Worm (Caenorhabditis elegans) whole organism, midembryonic: Measurements from ENCODE around the gene F44G4.1.

Experiments used
- T22C8.4 ChIP-seq: fragments of 200-800 bp; sonication (Bioruptor generic); IDR thresholded peaks from 2 replicates; pipeline ENCODE4 v1.3.6; 2022; ENCODE audit warnings: missing genetic modification characterization, missing compliant biosample characterization
- cog-1 ChIP-seq: sonication (generic microtip); optimal IDR thresholded peaks from 2 replicates; lab custom pipeline; 2016; ENCODE audit warnings: missing genetic modification characterization, missing compliant biosample characterization
- flt-1 ChIP-seq: fragments of 200-800 bp; sonication (Bioruptor generic); IDR thresholded peaks from 2 replicates; pipeline ENCODE4 v1.3.6; 2022; ENCODE audit warnings: missing genetic modification characterization, missing compliant biosample characterization
- klf-2 ChIP-seq: fragments of 200-800 bp; sonication (Bioruptor generic); conservative IDR thresholded peaks from 2 replicates; pipeline ENCODE4 v1.3.6; 2022; ENCODE audit warnings: missing genetic modification reagents, missing genetic modification characterization, missing compliant biosample characterization
- med-1 ChIP-seq: sonication (generic microtip); optimal IDR thresholded peaks from 2 replicates; lab custom pipeline; 2017; ENCODE audit warnings: missing genetic modification characterization, mild to moderate bottlenecking, missing compliant biosample characterization, antibody characterized with exemption, missing genetic modification reagents; ENCODE audit not compliant: insufficient read depth
- ref-1 ChIP-seq: fragments of 200-800 bp; sonication (Bioruptor generic); conservative IDR thresholded peaks from 2 replicates; pipeline ENCODE4 v1.3.6; 2022; ENCODE audit warnings: missing genetic modification reagents, missing genetic modification characterization, missing compliant biosample characterization
- tab-1 ChIP-seq: fragments of 200-800 bp; sonication (Bioruptor generic); IDR thresholded peaks from 2 replicates; pipeline ENCODE4 v1.3.6; 2022; ENCODE audit warnings: missing genetic modification characterization, missing compliant biosample characterization
- ztf-23 ChIP-seq: fragments of 200-800 bp; sonication (Bioruptor generic); IDR thresholded peaks from 2 replicates; pipeline ENCODE4 v1.3.6; 2022; ENCODE audit warnings: missing genetic modification reagents, missing genetic modification characterization, missing compliant biosample characterization
- ztf-29 ChIP-seq: fragments of 200-800 bp; sonication (Bioruptor generic); IDR thresholded peaks from 2 replicates; pipeline ENCODE4 v1.3.6; 2022; ENCODE audit warnings: missing genetic modification reagents, missing genetic modification characterization, missing compliant biosample characterization

Gene F44G4.1

DNA sequence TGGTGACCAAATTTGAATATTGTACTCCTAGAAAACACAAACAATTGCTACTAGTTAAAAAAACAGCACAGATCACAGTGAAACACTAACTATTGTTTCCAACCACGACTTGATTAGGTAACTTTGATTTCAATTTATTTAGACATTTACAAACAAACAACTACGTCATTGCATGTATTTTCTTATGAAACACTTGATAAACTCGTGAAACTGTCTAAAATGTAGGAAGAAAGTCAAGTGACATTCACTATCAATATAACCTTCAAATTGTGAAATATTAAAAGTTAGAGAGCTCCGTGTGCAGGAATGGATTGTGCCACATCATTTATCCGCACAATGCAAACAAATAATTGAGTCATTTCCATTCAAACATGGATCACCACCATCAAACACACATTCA is 4.2 kb upstream of the F44G4.1 start:
- no peak for TF ChIP-seq ref-1 (GFP tag; lab: Robert Waterston, UW)
- no peak for TF ChIP-seq ztf-23
- TF ChIP-seq flt-1 (GFP tag; lab: Robert Waterston, UW): no peak
- no peak for TF ChIP-seq T22C8.4 (GFP tag; lab: Robert Waterston, UW)
- no peak for TF ChIP-seq ztf-29 (GFP tag; lab: Robert Waterston, UW)
- no peak for TF ChIP-seq cog-1
- TF ChIP-seq med-1 (GFP tag; lab: Kevin White, UChicago): no peak
- no peak for TF ChIP-seq klf-2 (GFP tag; lab: Robert Waterston, UW)
- TF ChIP-seq tab-1 (GFP tag; lab: Robert Waterston, UW): no peak

DNA sequence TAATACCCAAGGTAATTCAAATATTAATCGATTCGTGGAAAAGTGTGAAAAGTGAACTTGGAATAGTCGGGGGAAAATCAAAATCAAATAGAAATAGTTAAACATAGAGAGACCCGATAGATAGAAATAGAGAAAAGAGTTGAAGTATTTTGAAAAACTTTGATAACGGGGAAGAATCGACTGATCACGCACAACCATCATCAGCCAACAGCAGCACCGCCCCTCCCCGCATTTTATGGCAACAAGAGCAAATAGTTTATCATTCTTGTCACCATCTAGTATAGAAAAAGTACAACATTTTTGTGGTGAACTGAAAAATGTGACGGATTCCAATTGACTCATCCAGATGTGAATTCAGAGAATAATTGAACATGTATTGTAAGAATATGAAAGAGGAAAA is 2.8 kb upstream of the F44G4.1 start:
- TF ChIP-seq klf-2 (GFP tag; lab: Robert Waterston, UW): no peak
- TF ChIP-seq ztf-23: no peak
- no peak for TF ChIP-seq ztf-29 (GFP tag; lab: Robert Waterston, UW)
- TF ChIP-seq cog-1: no peak
- no peak for TF ChIP-seq T22C8.4 (GFP tag; lab: Robert Waterston, UW)
- no peak for TF ChIP-seq ref-1 (GFP tag; lab: Robert Waterston, UW)
- TF ChIP-seq tab-1 (GFP tag; lab: Robert Waterston, UW): no peak
- TF ChIP-seq flt-1 (GFP tag; lab: Robert Waterston, UW): no peak
- no peak for TF ChIP-seq med-1 (GFP tag; lab: Kevin White, UChicago)

DNA sequence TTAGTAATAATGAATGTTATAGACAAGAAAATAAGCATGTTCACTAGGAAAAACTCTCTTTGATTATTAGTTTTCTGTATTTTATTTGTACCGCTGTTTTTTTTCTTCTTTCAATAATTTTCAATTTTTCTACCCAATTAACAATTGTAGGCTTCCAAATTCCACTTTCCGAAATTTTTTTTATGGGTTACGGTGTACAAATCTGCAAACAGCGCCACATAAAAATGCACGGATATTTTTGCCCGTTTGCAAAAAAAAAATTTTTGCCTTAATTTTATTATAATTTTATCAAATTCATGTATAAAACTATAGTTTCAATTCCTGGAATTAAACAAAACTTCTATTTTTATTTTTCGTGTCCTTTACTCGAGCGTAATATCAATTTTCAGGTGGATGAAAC is 1.7 kb upstream of the F44G4.1 start, which contains the start of gene ooc-5:
Gene ooc-5, plus strand, starts transcription at position 381 of the 400 bp plus-strand sequence.
- TF ChIP-seq ref-1 (GFP tag; lab: Robert Waterston, UW): no peak
- no peak for TF ChIP-seq med-1 (GFP tag; lab: Kevin White, UChicago)
- no peak for TF ChIP-seq klf-2 (GFP tag; lab: Robert Waterston, UW)
- no peak for TF ChIP-seq flt-1 (GFP tag; lab: Robert Waterston, UW)
- TF ChIP-seq ztf-23: no peak
- no peak for TF ChIP-seq tab-1 (GFP tag; lab: Robert Waterston, UW)
- TF ChIP-seq T22C8.4 (GFP tag; lab: Robert Waterston, UW): no peak
- TF ChIP-seq cog-1: no peak
- no peak for TF ChIP-seq ztf-29 (GFP tag; lab: Robert Waterston, UW)

DNA sequence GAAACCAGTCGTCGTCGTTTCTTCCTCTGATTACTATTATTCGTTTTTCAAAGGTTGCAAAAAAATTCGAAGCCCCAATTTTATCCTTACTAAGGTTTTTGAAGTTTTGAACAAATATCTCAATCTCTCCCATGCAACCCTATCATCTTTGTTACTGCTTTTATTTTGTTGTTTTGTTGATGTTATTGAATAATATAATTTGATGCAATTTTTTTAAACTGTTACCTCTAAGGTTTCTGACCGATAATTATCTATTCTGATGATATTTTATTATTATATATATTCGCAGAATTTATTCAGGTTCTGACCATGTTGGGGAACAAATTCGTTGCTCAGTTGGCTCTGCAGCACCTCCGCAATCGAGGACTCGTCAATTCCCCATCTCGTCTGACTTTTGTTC is 1.6 kb downstream of the F44G4.1 start, which contains the start of gene ndub-2:
Gene ndub-2, plus strand, starts transcription at position 301 of the 400 bp plus-strand sequence.
- TF ChIP-seq cog-1 (no peak), tab-1 (GFP tag; lab: Robert Waterston, UW) (no peak), ztf-23 (no peak), klf-2 (GFP tag; lab: Robert Waterston, UW) (no peak)

DNA sequence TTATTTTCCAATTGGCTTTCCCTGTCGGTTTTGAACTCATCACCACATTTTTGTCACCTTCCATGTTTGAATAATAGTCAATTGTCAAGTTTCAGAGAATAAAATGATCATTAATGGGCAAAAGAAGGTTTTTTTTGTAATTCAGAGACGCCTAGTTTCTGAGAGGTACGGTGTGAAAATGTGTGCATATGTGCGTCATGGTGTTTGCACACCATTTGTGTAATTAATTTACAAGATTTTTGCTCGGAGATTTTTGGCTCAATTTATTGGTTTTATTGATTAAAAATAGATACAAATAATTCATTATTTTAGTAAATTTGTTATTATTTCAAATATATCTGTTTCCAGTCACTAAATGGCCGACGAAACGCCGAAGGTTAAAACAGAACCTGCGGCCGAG is 3.0 kb downstream of the F44G4.1 start, which contains the start of the genes F44G4.3 and tdp-1:
Gene F44G4.3, minus strand, starts transcription at position 184 of the 400 bp plus-strand sequence.
Gene tdp-1, plus strand, starts transcription at position 347 of the 400 bp plus-strand sequence.
- TF ChIP-seq T22C8.4 (GFP tag; lab: Robert Waterston, UW): no peak
- TF ChIP-seq ztf-29 (GFP tag; lab: Robert Waterston, UW): no peak
- TF ChIP-seq klf-2 (GFP tag; lab: Robert Waterston, UW): no peak
- TF ChIP-seq med-1 (GFP tag; lab: Kevin White, UChicago): no peak
- no peak for TF ChIP-seq cog-1
- no peak for TF ChIP-seq ref-1 (GFP tag; lab: Robert Waterston, UW)
- TF ChIP-seq flt-1 (GFP tag; lab: Robert Waterston, UW): no peak
- no peak for TF ChIP-seq ztf-23
- TF ChIP-seq tab-1 (GFP tag; lab: Robert Waterston, UW): no peak

DNA sequence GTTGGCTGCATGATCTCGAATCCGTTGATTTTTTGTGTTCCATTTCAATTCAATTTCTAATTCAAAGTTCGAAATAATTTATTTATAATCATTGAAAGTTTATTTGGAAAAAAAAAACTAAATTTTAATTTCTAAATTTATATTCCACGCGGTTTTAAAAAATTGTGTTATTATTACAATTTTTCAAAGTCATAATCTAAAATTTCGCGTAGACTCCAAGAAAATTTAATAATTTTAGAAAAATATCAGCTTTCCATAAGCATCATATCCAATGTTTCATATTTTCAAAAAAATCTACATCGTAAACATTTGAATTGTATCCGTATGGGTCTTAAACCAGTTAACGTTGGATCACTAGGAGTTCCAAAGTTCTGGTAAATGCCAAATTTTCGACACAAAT is 5.9 kb downstream of the F44G4.1 start, which contains the start of gene F44G4.5:
Gene F44G4.5, minus strand, starts transcription at position 101 of the 400 bp plus-strand sequence.
- no peak for TF ChIP-seq T22C8.4 (GFP tag; lab: Robert Waterston, UW)
- TF ChIP-seq flt-1 (GFP tag; lab: Robert Waterston, UW): no peak
- TF ChIP-seq ref-1 (GFP tag; lab: Robert Waterston, UW): no peak
- no peak for TF ChIP-seq klf-2 (GFP tag; lab: Robert Waterston, UW)
- TF ChIP-seq tab-1 (GFP tag; lab: Robert Waterston, UW): no peak
- TF ChIP-seq ztf-29 (GFP tag; lab: Robert Waterston, UW): no peak
- TF ChIP-seq med-1 (GFP tag; lab: Kevin White, UChicago): no peak
- TF ChIP-seq ztf-23: no peak

DNA sequence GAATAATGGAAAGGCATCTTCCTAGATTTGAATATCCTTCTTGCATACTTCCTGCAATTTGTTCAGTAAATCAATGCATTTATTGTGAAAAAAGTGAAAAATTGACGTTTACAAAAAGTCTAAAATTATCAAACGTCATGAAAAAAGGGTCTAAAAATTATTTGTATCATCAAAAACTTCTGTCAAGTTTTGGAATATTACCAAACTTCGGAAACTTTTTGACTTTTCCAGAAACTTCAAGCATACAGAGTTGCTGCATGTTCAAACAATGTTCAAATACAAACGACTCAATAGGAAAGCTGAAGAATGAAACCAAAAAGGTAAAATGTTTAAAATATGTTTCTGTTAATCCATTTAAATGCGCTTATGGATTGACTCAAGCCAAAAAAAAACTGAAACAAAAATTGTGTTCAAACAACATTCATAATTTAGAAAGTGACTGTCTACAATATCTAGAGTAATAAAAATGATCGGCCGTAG is 7.3 kb downstream of the F44G4.1 start, which contains the start of gene F44G4.6:
Gene F44G4.6, minus strand, starts transcription at position 51 of the 480 bp plus-strand sequence.
- no peak for TF ChIP-seq ref-1 (GFP tag; lab: Robert Waterston, UW)
- TF ChIP-seq ztf-29 (GFP tag; lab: Robert Waterston, UW): no peak
- no peak for TF ChIP-seq T22C8.4 (GFP tag; lab: Robert Waterston, UW)
- TF ChIP-seq cog-1: no peak
- TF ChIP-seq flt-1 (GFP tag; lab: Robert Waterston, UW): no peak

DNA sequence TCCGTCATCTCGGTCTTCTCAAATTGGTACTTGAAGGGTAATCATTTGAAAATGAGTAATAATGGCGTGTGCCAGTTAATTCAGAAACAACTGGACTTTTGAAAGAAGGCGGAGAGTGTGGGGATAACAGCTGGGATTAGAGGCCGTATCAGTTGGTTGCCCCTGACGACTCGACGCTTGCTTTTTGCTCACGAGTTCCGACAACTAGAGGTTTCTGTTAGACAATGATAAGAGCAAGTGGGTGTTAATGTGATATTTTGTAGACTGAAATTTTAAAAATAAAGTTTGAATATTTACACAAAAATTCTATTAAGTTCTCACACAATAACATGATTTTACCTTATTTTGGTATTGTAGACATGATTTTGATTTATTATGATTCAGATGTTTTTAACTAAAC is 10.6 kb downstream of the F44G4.1 start, which contains the start of gene F44G4.7:
Gene F44G4.7, minus strand, starts transcription at position 101 of the 400 bp plus-strand sequence.
- TF ChIP-seq tab-1 (GFP tag; lab: Robert Waterston, UW) (no peak), klf-2 (GFP tag; lab: Robert Waterston, UW) (no peak), cog-1 (no peak), flt-1 (GFP tag; lab: Robert Waterston, UW) (no peak), med-1 (GFP tag; lab: Kevin White, UChicago) (no peak), ztf-29 (GFP tag; lab: Robert Waterston, UW) (no peak), T22C8.4 (GFP tag; lab: Robert Waterston, UW) (no peak), ref-1 (GFP tag; lab: Robert Waterston, UW) (no peak), ztf-23 (no peak)

DNA sequence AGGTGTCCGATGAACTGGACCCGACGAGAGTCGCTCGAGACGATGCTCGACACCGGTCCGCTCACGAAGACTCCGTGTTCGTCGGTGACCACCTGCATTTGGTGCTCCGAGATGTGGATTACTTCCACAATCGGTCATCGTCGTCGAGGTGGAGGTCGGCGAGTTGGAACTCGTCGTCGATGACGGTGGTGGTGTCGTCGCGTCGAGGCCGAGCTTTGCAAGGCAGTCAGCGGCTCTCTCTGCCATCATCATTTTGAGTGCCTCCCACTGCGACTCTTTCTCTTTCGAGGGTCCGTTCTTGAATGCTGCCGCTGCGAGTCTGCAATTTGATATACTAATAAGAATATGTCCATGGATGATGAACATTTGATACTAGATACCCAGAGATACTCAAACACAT is 13.3 kb downstream of the F44G4.1 start:
- TF ChIP-seq med-1 (GFP tag; lab: Kevin White, UChicago) (no peak), tab-1 (GFP tag; lab: Robert Waterston, UW) (no peak), ztf-29 (GFP tag; lab: Robert Waterston, UW) (no peak), ztf-23 (no peak), klf-2 (GFP tag; lab: Robert Waterston, UW) (no peak), cog-1 (no peak), flt-1 (GFP tag; lab: Robert Waterston, UW) (no peak), T22C8.4 (GFP tag; lab: Robert Waterston, UW) (no peak), ref-1 (GFP tag; lab: Robert Waterston, UW) (no peak)
